Fruit fly (Drosophila melanogaster) whole organism, pupa: ENCODE results near the gene CG5196.
A peak's percentile ranks its signal among the peaks of the same experiment; 100 is the strongest.

Experiments
- CG10348 ChIP-seq: fragments of 200-800 bp; sonication (Bioruptor generic); IDR thresholded peaks from 2 replicates; pipeline ENCODE4 v1.3.6; 2022; ENCODE audit warnings: missing biosample characterization, missing genetic modification characterization
- CG12605 ChIP-seq: fragments of 200-800 bp; sonication (Bioruptor generic); IDR thresholded peaks from 2 replicates; pipeline ENCODE4 v1.3.6; 2022; ENCODE audit warnings: missing biosample characterization, missing genetic modification characterization
- CG13204 ChIP-seq: fragments of 200-800 bp; sonication (Bioruptor generic); optimal IDR thresholded peaks from 2 replicates; lab custom pipeline; 2018; ENCODE audit warnings: missing biosample characterization, mild to moderate bottlenecking, missing genetic modification characterization, moderate library complexity
- CG14655 ChIP-seq: fragments of 200-800 bp; sonication (Bioruptor generic); optimal IDR thresholded peaks from 3 replicates; lab custom pipeline; 2017; ENCODE audit warnings: mild to moderate bottlenecking, missing biosample characterization, missing genetic modification reagents, missing genetic modification characterization
- CG15710 ChIP-seq: fragments of 200-800 bp; sonication (Bioruptor generic); optimal IDR thresholded peaks from 2 replicates; lab custom pipeline; 2018; ENCODE audit warnings: missing biosample characterization, mild to moderate bottlenecking, missing genetic modification characterization, moderate library complexity
- CG17806 ChIP-seq: fragments of 200-800 bp; sonication (Bioruptor generic); optimal IDR thresholded peaks from 2 replicates; lab custom pipeline; 2018; ENCODE audit warnings: missing biosample characterization, mild to moderate bottlenecking, missing genetic modification characterization, moderate library complexity
- CG32121 ChIP-seq: fragments of 200-800 bp; sonication (Bioruptor generic); IDR thresholded peaks from 2 replicates; pipeline ENCODE4 v1.3.6; 2022; ENCODE audit warnings: missing biosample characterization, missing genetic modification characterization
- CG34367 ChIP-seq: fragments of 200-800 bp; sonication (Bioruptor generic); optimal IDR thresholded peaks from 2 replicates; lab custom pipeline; 2018; ENCODE audit warnings: missing biosample characterization, mild to moderate bottlenecking, missing genetic modification characterization
- CG4496 ChIP-seq: fragments of 200-800 bp; sonication (Bioruptor generic); IDR thresholded peaks from 3 replicates; pipeline ENCODE4 v1.3.6; 2022; ENCODE audit warnings: missing biosample characterization, missing genetic modification characterization
- CG8159 ChIP-seq: fragments of 200-800 bp; sonication (Bioruptor generic); optimal IDR thresholded peaks from 3 replicates; lab custom pipeline; 2018; ENCODE audit warnings: missing biosample characterization, mild to moderate bottlenecking, missing genetic modification characterization, moderate library complexity
- CG8301 ChIP-seq: fragments of 200-800 bp; sonication (Bioruptor generic); optimal IDR thresholded peaks from 2 replicates; lab custom pipeline; 2018; ENCODE audit warnings: missing biosample characterization, mild to moderate bottlenecking, missing genetic modification characterization
- CG9948 ChIP-seq: fragments of 200-800 bp; sonication (Bioruptor generic); optimal IDR thresholded peaks from 2 replicates; lab custom pipeline; 2018; ENCODE audit warnings: missing biosample characterization, mild to moderate bottlenecking, missing genetic modification characterization, moderate library complexity
- D1 ChIP-seq: fragments of 200-800 bp; sonication (Bioruptor generic); optimal IDR thresholded peaks from 2 replicates; lab custom pipeline; 2018; ENCODE audit warnings: missing biosample characterization, mild to moderate bottlenecking, missing genetic modification characterization, moderate library complexity
- EcR ChIP-seq: fragments of 200-800 bp; sonication (Bioruptor generic); optimal IDR thresholded peaks from 3 replicates; lab custom pipeline; 2019; ENCODE audit warnings: missing biosample characterization, missing genetic modification characterization, mild to moderate bottlenecking, moderate library complexity, missing genetic modification reagents
- Ets98B ChIP-seq: fragments of 200-800 bp; sonication (Bioruptor generic); IDR thresholded peaks from 2 replicates; pipeline ENCODE4 v1.3.6; 2022; ENCODE audit warnings: missing biosample characterization, missing genetic modification characterization
- Pif1A ChIP-seq: fragments of 200-800 bp; sonication (Bioruptor generic); optimal IDR thresholded peaks from 3 replicates; lab custom pipeline; 2016; ENCODE audit warnings: missing biosample characterization, missing genetic modification characterization
- Pif1B ChIP-seq: fragments of 200-800 bp; sonication (Bioruptor generic); optimal IDR thresholded peaks from 3 replicates; lab custom pipeline; 2016; ENCODE audit warnings: missing biosample characterization, missing genetic modification characterization
- Snoo ChIP-seq: fragments of 200-800 bp; sonication (Bioruptor generic); optimal IDR thresholded peaks from 3 replicates; lab custom pipeline; 2017; ENCODE audit warnings: missing biosample characterization, mild to moderate bottlenecking, missing genetic modification characterization, inconsistent platforms
- fd96Ca ChIP-seq: fragments of 200-800 bp; sonication (Bioruptor generic); IDR thresholded peaks from 3 replicates; pipeline ENCODE4 v1.3.6; 2022; ENCODE audit warnings: missing biosample characterization, missing genetic modification characterization
- gl ChIP-seq: fragments of 200-800 bp; sonication (Bioruptor generic); optimal IDR thresholded peaks from 2 replicates; lab custom pipeline; 2018; ENCODE audit warnings: missing biosample characterization, mild to moderate bottlenecking, missing genetic modification characterization
- rn ChIP-seq: fragments of 200-800 bp; sonication (Bioruptor generic); IDR thresholded peaks from 2 replicates; pipeline ENCODE4 v1.3.6; 2022; ENCODE audit warnings: missing biosample characterization, missing genetic modification characterization

Gene CG5196

DNA sequence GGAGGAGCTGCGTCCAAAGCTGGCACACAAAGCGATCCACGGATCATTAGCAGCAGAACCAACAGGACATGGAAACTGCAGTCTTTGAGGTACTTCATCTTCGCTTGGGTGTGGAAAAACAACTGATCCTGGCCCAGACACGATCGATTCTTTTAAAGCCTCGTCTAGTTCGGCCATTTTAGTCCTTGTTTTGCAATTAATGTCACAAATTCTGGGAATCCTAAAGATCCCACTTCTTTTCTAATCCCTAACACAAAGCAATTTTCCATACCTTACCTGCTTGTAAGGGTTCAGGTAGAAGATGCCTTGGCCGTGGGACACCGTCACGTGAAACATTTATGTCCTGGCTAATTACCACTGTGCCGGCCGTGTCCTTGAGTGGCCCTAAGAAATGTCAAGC lies 25.6 kb upstream of the CG5196 start, which contains the start of gene CG10035:
Gene CG10035 (minus strand): TSS at position 129 of the 400 bp plus-strand sequence.
- TF ChIP-seq CG12605 (GFP tag; lab: Robert Waterston, UW) (no peak), D1 (no peak), CG34367 (no peak), CG8159 (tag; lab: Kevin White, UChicago) (no peak), CG13204 (GFP tag; lab: Kevin White, UChicago) (no peak), CG4496 (GFP tag; lab: Robert Waterston, UW) (no peak), EcR (GFP tag; lab: Kevin White, UChicago) (no peak), Pif1A (no peak), CG15710 (tag; lab: Kevin White, UChicago) (no peak), CG9948 (tag; lab: Kevin White, UChicago) (no peak), gl (tag; lab: Kevin White, UChicago) (no peak), rn (GFP tag; lab: Robert Waterston, UW) (no peak), CG14655 (GFP tag; lab: Kevin White, UChicago) (no peak), CG8301 (no peak), CG17806 (tag; lab: Kevin White, UChicago) (no peak), fd96Ca (GFP tag; lab: Robert Waterston, UW) (no peak)

- TF ChIP-seq CG10348 (GFP tag; lab: Robert Waterston, UW) (no peak), rn (GFP tag; lab: Robert Waterston, UW) (no peak), D1 (no peak), CG17806 (tag; lab: Kevin White, UChicago) (no peak), CG8159 (tag; lab: Kevin White, UChicago) (no peak), CG15710 (tag; lab: Kevin White, UChicago) (no peak), CG14655 (GFP tag; lab: Kevin White, UChicago) (no peak), CG12605 (GFP tag; lab: Robert Waterston, UW) (no peak), Pif1B (no peak)
Measured at dm6 chr3R:12383036-12383435, 25.1 kb upstream of the CG5196 start, which contains the start of gene GstD11. GstD11 (plus strand) TSS chr3R:12383336.

DNA sequence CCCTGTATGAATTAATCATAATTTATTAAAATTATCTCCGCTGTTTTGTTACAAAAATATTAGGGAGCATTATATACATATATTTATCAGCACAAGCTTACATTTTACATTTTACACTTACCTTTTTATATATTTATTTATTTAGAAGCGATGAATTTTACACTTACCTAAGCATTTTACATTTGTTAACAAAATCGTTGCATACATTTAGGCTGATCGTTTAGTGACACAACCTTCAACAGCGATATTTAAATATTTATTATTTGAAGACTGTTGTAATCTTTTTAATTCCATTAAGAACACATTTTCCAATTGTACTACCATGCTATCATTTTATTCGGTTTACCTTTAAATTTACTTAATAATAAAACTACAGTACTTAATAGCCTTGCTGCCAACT lies 24.3 kb upstream of the CG5196 start:
- TF ChIP-seq CG4496 (GFP tag; lab: Robert Waterston, UW), result no peak
- TF ChIP-seq D1, result peak; percentile 71

DNA sequence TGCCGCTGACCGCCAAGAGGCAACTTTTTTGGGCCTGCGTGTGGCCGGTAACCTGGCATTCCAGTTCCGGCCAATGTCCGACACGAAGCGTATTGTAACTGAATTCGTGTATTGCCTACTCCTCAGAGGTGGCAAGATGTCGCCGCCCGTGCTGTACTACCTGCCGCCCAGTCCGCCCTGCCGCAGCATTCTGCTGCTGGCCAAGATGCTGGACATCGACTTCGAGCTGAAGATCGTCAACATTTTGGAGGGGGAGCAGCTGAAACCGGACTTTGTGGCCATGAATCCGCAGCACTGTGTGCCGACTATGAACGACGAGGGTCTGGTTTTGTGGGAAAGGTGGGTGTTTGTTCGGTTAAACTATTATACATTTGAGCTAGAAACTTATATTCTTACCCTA lies 23.8 kb upstream of the CG5196 start:
- peak; percentile 84 for TF ChIP-seq CG4496 (GFP tag; lab: Robert Waterston, UW)
- no peak for TF ChIP-seq CG34367
- peak; percentile 12; the same call in 1 of the 2 replicates for TF ChIP-seq Ets98B

dm6 chr3R:12385949-12386348 lies 22.2 kb upstream of the CG5196 start, which contains the start of gene Sol1:
Sol1 (plus strand) TSS chr3R:12386249.
- TF ChIP-seq CG8159 (tag; lab: Kevin White, UChicago), result no peak
- TF ChIP-seq CG34367, result no peak
- no peak for TF ChIP-seq CG13204 (GFP tag; lab: Kevin White, UChicago)
- no peak for TF ChIP-seq fd96Ca (GFP tag; lab: Robert Waterston, UW)
- no peak for TF ChIP-seq CG15710 (tag; lab: Kevin White, UChicago)
- TF ChIP-seq Snoo (tag; lab: Kevin White, UChicago), result no peak
- TF ChIP-seq D1, result no peak
- no peak for TF ChIP-seq CG9948 (tag; lab: Kevin White, UChicago)
- TF ChIP-seq CG8301, result no peak
- TF ChIP-seq gl (tag; lab: Kevin White, UChicago), result no peak
- TF ChIP-seq CG10348 (GFP tag; lab: Robert Waterston, UW), result no peak
- no peak for TF ChIP-seq Pif1A
- no peak for TF ChIP-seq CG12605 (GFP tag; lab: Robert Waterston, UW)
- no peak for TF ChIP-seq CG17806 (tag; lab: Kevin White, UChicago)
- TF ChIP-seq rn (GFP tag; lab: Robert Waterston, UW), result no peak

DNA sequence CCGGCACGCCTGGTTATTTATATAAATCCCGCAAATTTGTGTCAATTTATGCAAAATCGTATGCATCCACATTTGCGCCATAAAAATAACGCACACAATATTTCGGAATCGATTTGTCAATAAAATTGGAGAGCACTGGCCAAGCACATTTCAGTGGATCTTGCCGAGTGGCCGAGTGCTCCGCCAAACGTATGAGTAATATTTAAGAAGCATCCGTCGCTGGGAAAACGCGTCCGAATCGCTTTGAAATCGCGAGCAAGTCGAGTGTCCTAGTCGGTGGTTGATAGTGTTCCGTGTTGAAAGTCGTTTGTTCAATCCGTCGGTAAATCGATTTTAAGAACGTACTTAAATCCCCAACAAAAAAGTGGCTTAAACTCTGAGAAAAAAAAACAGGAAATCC lies 21.2 kb upstream of the CG5196 start, which contains the start of gene CG33098:
Gene CG33098 (plus strand): TSS at position 224 of the 400 bp plus-strand sequence.
- no peak for TF ChIP-seq Pif1A
- TF ChIP-seq CG14655 (GFP tag; lab: Kevin White, UChicago), result no peak
- no peak for TF ChIP-seq Pif1B
- TF ChIP-seq CG8301, result no peak
- TF ChIP-seq CG12605 (GFP tag; lab: Robert Waterston, UW), result no peak
- TF ChIP-seq CG15710 (tag; lab: Kevin White, UChicago), result no peak
- TF ChIP-seq CG9948 (tag; lab: Kevin White, UChicago), result no peak
- no peak for TF ChIP-seq D1
- TF ChIP-seq EcR (GFP tag; lab: Kevin White, UChicago), result no peak
- no peak for TF ChIP-seq gl (tag; lab: Kevin White, UChicago)
- TF ChIP-seq CG10348 (GFP tag; lab: Robert Waterston, UW), result no peak
- no peak for TF ChIP-seq CG4496 (GFP tag; lab: Robert Waterston, UW)
- TF ChIP-seq CG32121 (GFP tag; lab: Robert Waterston, UW), result no peak
- no peak for TF ChIP-seq rn (GFP tag; lab: Robert Waterston, UW)
- no peak for TF ChIP-seq Ets98B
- TF ChIP-seq CG17806 (tag; lab: Kevin White, UChicago), result no peak
- TF ChIP-seq CG13204 (GFP tag; lab: Kevin White, UChicago), result no peak
- no peak for TF ChIP-seq CG8159 (tag; lab: Kevin White, UChicago)

DNA sequence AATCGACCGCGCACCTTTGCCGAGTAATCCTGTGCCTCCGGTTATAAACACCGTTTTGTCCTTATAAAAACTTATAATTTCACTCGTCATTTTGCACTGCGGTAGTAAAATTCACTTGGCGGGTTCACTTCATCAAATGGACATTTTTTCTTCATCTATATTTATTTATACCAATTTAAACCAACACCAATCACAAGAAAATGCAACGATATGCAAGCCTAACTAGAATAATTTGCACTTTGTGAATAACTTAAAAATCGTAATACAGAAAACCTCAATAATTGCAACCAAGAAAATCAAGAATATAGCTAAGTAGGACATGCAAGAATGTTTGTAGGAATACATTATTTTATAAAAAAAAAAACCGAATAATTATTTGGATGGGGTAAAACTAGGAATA lies 12.2 kb upstream of the CG5196 start, which contains the start of the genes CG10096 and CG10097:
Gene CG10096 (minus strand): TSS at position 101 of the 400 bp plus-strand sequence.
Gene CG10097 (minus strand): TSS at position 101 of the 400 bp plus-strand sequence.
- TF ChIP-seq D1, result no peak
- TF ChIP-seq CG10348 (GFP tag; lab: Robert Waterston, UW), result no peak
- TF ChIP-seq CG13204 (GFP tag; lab: Kevin White, UChicago), result no peak
- TF ChIP-seq gl (tag; lab: Kevin White, UChicago), result no peak
- TF ChIP-seq CG32121 (GFP tag; lab: Robert Waterston, UW), result no peak
- no peak for TF ChIP-seq CG8301
- TF ChIP-seq CG9948 (tag; lab: Kevin White, UChicago), result no peak
- TF ChIP-seq CG8159 (tag; lab: Kevin White, UChicago), result no peak
